Worm (Caenorhabditis elegans) whole organism, L2 larva: Measurements from ENCODE around the gene twk-17.

Experiments
- R02D3.7 ChIP-seq: fragments of 150-350 bp; optimal IDR thresholded peaks from 2 replicates; lab custom pipeline; 2014; ENCODE audit warnings: missing biosample characterization, missing genetic modification characterization
- blmp-1 ChIP-seq: sonication (generic microtip); optimal IDR thresholded peaks from 2 replicates; lab custom pipeline; 2017; ENCODE audit warnings: missing genetic modification characterization, mild to moderate bottlenecking, missing compliant biosample characterization, antibody characterized with exemption, moderate library complexity; ENCODE audit not compliant: insufficient read depth
- ceh-82 ChIP-seq: fragments of 150-350 bp; optimal IDR thresholded peaks from 2 replicates; lab custom pipeline; 2014; ENCODE audit warnings: missing biosample characterization, missing genetic modification characterization
- dmd-4 ChIP-seq: sonication (generic microtip); optimal IDR thresholded peaks from 2 replicates; lab custom pipeline; 2017; ENCODE audit warnings: missing biosample characterization, missing genetic modification characterization
- elt-1 ChIP-seq: fragments of 150-350 bp; optimal IDR thresholded peaks from 2 replicates; lab custom pipeline; 2014; ENCODE audit warnings: missing biosample characterization, missing genetic modification characterization
- elt-3 ChIP-seq: sonication (generic microtip); optimal IDR thresholded peaks from 2 replicates; lab custom pipeline; 2017; ENCODE audit warnings: missing biosample characterization, missing genetic modification characterization
- fos-1 ChIP-seq: fragments of 150-350 bp; optimal IDR thresholded peaks from 2 replicates; lab custom pipeline; 2014; ENCODE audit warnings: missing biosample characterization, missing genetic modification characterization
- lsy-2 ChIP-seq, 2 experiments: fragments of 150-350 bp in 1 of 2; sonication (generic microtip) in 1 of 2; optimal IDR thresholded peaks; 2 replicates each; lab custom pipeline; 2014 to 2017; ENCODE audit warnings: missing biosample characterization in 2 of 2, missing genetic modification characterization in 2 of 2
- unc-39 ChIP-seq: fragments of 150-350 bp; optimal IDR thresholded peaks from 2 replicates; lab custom pipeline; 2014; ENCODE audit warnings: missing biosample characterization, missing genetic modification characterization
- zag-1 ChIP-seq: fragments of 150-350 bp; optimal IDR thresholded peaks from 2 replicates; lab custom pipeline; 2014; ENCODE audit warnings: missing biosample characterization, missing genetic modification characterization
- ztf-11 ChIP-seq: sonication (generic microtip); optimal IDR thresholded peaks from 2 replicates; lab custom pipeline; 2017; ENCODE audit warnings: missing biosample characterization, missing genetic modification characterization

DNA sequence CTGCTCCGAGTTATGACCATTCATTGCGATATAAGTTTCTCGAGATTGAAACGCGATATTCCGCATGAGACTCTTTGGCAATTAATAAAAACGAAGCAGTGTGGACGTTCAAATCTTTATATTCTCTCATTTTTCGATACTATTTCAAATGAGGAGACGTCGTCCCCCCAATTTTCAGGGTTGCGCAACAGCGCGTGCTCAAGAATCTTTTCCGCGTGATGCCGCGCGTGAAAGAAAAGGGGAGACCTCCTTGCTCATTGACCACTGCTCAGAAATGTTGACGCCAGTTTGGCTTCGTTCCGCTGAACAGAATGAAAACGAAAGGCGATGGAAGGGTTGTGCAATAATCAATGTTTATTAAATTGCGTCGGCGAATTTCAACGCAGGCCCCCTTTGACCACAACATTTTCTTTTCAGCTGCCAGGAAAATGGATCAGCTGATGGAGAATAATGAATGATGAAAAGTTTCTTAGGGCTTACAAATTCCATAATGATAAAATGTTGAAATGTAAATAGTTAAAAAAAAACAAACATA lies 47.7 kb upstream of the twk-17 start:
- TF ChIP-seq ztf-11 (tag; lab: Kevin White, UChicago) = no peak
- no peak for TF ChIP-seq elt-3 (tag; lab: Kevin White, UChicago)
- no peak for TF ChIP-seq fos-1 (tag; lab: Kevin White, UChicago)
- no peak for TF ChIP-seq lsy-2 (tag; optimal IDR thresholded peaks at IDR 0.05; lab: Kevin White, UChicago)
- no peak for TF ChIP-seq unc-39 (tag; lab: Kevin White, UChicago)
- no peak for TF ChIP-seq elt-1 (tag; lab: Kevin White, UChicago)
- no peak for TF ChIP-seq blmp-1 (tag; lab: Kevin White, UChicago)
- TF ChIP-seq zag-1 (tag; lab: Kevin White, UChicago) = no peak
- no peak for TF ChIP-seq dmd-4
- no peak for TF ChIP-seq R02D3.7
- no peak for TF ChIP-seq ceh-82 (tag; lab: Kevin White, UChicago)
